Fruit fly (Drosophila melanogaster): Measurements from ENCODE around the gene Cht5.

The Cht5 gene

dm6 chr3R:13806710-13807093 lies 39.4 kb downstream of the Cht5 start (continued):
- TF ChIP-seq topi (GFP tag; optimal IDR thresholded peaks at IDR 0.05): peak; percentile 61
- peak; percentile 28 for TF ChIP-seq CG3032 (tag; optimal IDR thresholded peaks at IDR 0.05)
- no peak for TF ChIP-seq CG1621 (tag; optimal IDR thresholded peaks at IDR 0.05)
- TF ChIP-seq CG31627 (GFP tag; optimal IDR thresholded peaks at IDR 0.05): peak; percentile 20
- peak; percentile 62 for TF ChIP-seq Sox14 (GFP tag; optimal IDR thresholded peaks at IDR 0.05)
- TF ChIP-seq CG3919 (GFP tag; optimal IDR thresholded peaks at IDR 0.05): peak; percentile 64
- TF ChIP-seq pdm3 (GFP tag; optimal IDR thresholded peaks at IDR 0.05): peak; percentile 75
- TF ChIP-seq CG6854 (GFP tag; optimal IDR thresholded peaks at IDR 0.05): no peak

- peak; percentile 9 for TF ChIP-seq CG1621 (tag; optimal IDR thresholded peaks at IDR 0.05)
- no peak for TF ChIP-seq CG3919 (GFP tag; optimal IDR thresholded peaks at IDR 0.05)
- TF ChIP-seq CG6276 (GFP tag; optimal IDR thresholded peaks at IDR 0.05): no peak
- no peak for TF ChIP-seq Eip93F (GFP tag; optimal IDR thresholded peaks at IDR 0.05)
- no peak for TF ChIP-seq pdm3 (GFP tag; optimal IDR thresholded peaks at IDR 0.05)
- TF ChIP-seq svp (GFP tag): peak; percentile 16
- no peak for TF ChIP-seq CG31627 (GFP tag; optimal IDR thresholded peaks at IDR 0.05)
- TF ChIP-seq Ets21C (GFP tag; optimal IDR thresholded peaks at IDR 0.05): no peak
- TF ChIP-seq Eip78C (GFP tag): no peak
- TF ChIP-seq fd85E (GFP tag; optimal IDR thresholded peaks at IDR 0.05): no peak
- TF ChIP-seq Eip75B (GFP tag; optimal IDR thresholded peaks at IDR 0.05): no peak
- TF ChIP-seq Blimp-1 (GFP tag; optimal IDR thresholded peaks at IDR 0.05): no peak
- TF ChIP-seq Met (GFP tag; optimal IDR thresholded peaks at IDR 0.05): no peak
- peak; percentile 19 for TF ChIP-seq Lpt (GFP tag; optimal IDR thresholded peaks at IDR 0.05)
- TF ChIP-seq Sox102F (GFP tag; optimal IDR thresholded peaks at IDR 0.05): no peak
- TF ChIP-seq acj6 (GFP tag; optimal IDR thresholded peaks at IDR 0.05): no peak
- TF ChIP-seq eg (GFP tag; IDR thresholded peaks at IDR 0.05): peak; percentile 49; the same call in 1 of the 3 replicates
- TF ChIP-seq ss (GFP tag; optimal IDR thresholded peaks at IDR 0.05): no peak
- no peak for TF ChIP-seq dac (GFP tag; optimal IDR thresholded peaks at IDR 0.05)
- no peak for TF ChIP-seq CG11762 (GFP tag; optimal IDR thresholded peaks at IDR 0.05; ENCODE audit: insufficient read depth)
- no peak for TF ChIP-seq spab (GFP tag; optimal IDR thresholded peaks at IDR 0.05)
- TF ChIP-seq CG8319 (GFP tag; optimal IDR thresholded peaks at IDR 0.05): no peak
- TF ChIP-seq achi (GFP tag; optimal IDR thresholded peaks at IDR 0.05): no peak
- TF ChIP-seq salr (GFP tag; optimal IDR thresholded peaks at IDR 0.05): no peak
- TF ChIP-seq Sox14 (GFP tag; optimal IDR thresholded peaks at IDR 0.05): no peak
- TF ChIP-seq CG3032 (tag; optimal IDR thresholded peaks at IDR 0.05): no peak
- no peak for TF ChIP-seq topi (GFP tag; optimal IDR thresholded peaks at IDR 0.05)
- TF ChIP-seq Hr39 (GFP tag; optimal IDR thresholded peaks at IDR 0.05): no peak
- TF ChIP-seq CG16779 (tag; optimal IDR thresholded peaks at IDR 0.05): no peak
- no peak for TF ChIP-seq CG9139 (GFP tag; optimal IDR thresholded peaks at IDR 0.05)
- TF ChIP-seq CG6792 (GFP tag; optimal IDR thresholded peaks at IDR 0.05): no peak
- TF ChIP-seq CG7368 (GFP tag; optimal IDR thresholded peaks at IDR 0.05): no peak
Observed at dm6 chr3R:13807330-13807729, 40.0 kb downstream of the Cht5 start.

- TF ChIP-seq fd85E (GFP tag; optimal IDR thresholded peaks at IDR 0.05) (no peak), eg (GFP tag; IDR thresholded peaks at IDR 0.05) (peak; percentile 41; the same call in 2 of the 3 replicates), CG6854 (GFP tag; optimal IDR thresholded peaks at IDR 0.05) (no peak), CG8119 (GFP tag; IDR thresholded peaks at IDR 0.05) (no peak), dac (GFP tag; optimal IDR thresholded peaks at IDR 0.05) (peak; percentile 65), spab (GFP tag; optimal IDR thresholded peaks at IDR 0.05) (peak; percentile 12), CG6808 (GFP tag; optimal IDR thresholded peaks at IDR 0.05) (peak; percentile 47), Sox102F (GFP tag; optimal IDR thresholded peaks at IDR 0.05) (peak; percentile 41), Ets21C (GFP tag; optimal IDR thresholded peaks at IDR 0.05) (no peak), CG11762 (GFP tag; optimal IDR thresholded peaks at IDR 0.05; ENCODE audit: insufficient read depth) (peak; percentile 8), CG6792 (GFP tag; optimal IDR thresholded peaks at IDR 0.05) (peak; percentile 47), CG16779 (tag; optimal IDR thresholded peaks at IDR 0.05) (no peak), esn (GFP tag; optimal IDR thresholded peaks at IDR 0.05) (peak; percentile 62), lz (GFP tag; optimal IDR thresholded peaks at IDR 0.05) (peak; percentile 46), Eip78C (GFP tag) (peak; percentile 94), Hr38 (GFP tag; optimal IDR thresholded peaks at IDR 0.05) (no peak), acj6 (GFP tag; optimal IDR thresholded peaks at IDR 0.05) (peak; percentile 51), CG6276 (GFP tag; optimal IDR thresholded peaks at IDR 0.05) (peak; percentile 73), svp (GFP tag) (peak; percentile 68), achi (GFP tag; optimal IDR thresholded peaks at IDR 0.05) (peak; percentile 70), Blimp-1 (GFP tag; optimal IDR thresholded peaks at IDR 0.05) (no peak), CG3919 (GFP tag; optimal IDR thresholded peaks at IDR 0.05) (peak; percentile 62), Eip93F (GFP tag; optimal IDR thresholded peaks at IDR 0.05) (no peak), CG8319 (GFP tag; optimal IDR thresholded peaks at IDR 0.05) (peak; percentile 31), CG4318 (GFP tag; optimal IDR thresholded peaks at IDR 0.05) (peak; percentile 83), CG15336 (GFP tag; IDR thresholded peaks at IDR 0.05) (peak; percentile 49; the same call in 1 of the 2 replicates), CG7368 (GFP tag; optimal IDR thresholded peaks at IDR 0.05) (peak; percentile 49), CG9139 (GFP tag; optimal IDR thresholded peaks at IDR 0.05) (no peak), cyc (GFP tag; optimal IDR thresholded peaks at IDR 0.05) (peak; percentile 35), Hr4 (GFP tag; optimal IDR thresholded peaks at IDR 0.05) (peak; percentile 86), Gug (GFP tag; IDR thresholded peaks at IDR 0.05) (peak; percentile 44; the same call in 1 of the 2 replicates), salr (GFP tag; optimal IDR thresholded peaks at IDR 0.05) (peak in 1 of 2 experiments; percentile 85), CG32006 (GFP tag; optimal IDR thresholded peaks at IDR 0.05) (peak; percentile 90)
Observed at dm6 chr3R:13807906-13808305, 40.6 kb downstream of the Cht5 start.

Measured in whole organism, prepupa.